Worm (Caenorhabditis elegans) whole organism, L2 larva: ENCODE results near the gene Y45F10D.6.

Experiments used
- C34F6.9 ChIP-seq: fragments of 150-350 bp; optimal IDR thresholded peaks from 2 replicates; lab custom pipeline; 2014; ENCODE audit warnings: missing biosample characterization, missing genetic modification characterization
- R02D3.7 ChIP-seq: fragments of 150-350 bp; optimal IDR thresholded peaks from 2 replicates; lab custom pipeline; 2014; ENCODE audit warnings: missing biosample characterization, missing genetic modification characterization
- Y55F3AM.14 ChIP-seq: fragments of 200-800 bp; sonication (Bioruptor generic); optimal IDR thresholded peaks from 2 replicates; lab custom pipeline; 2018; ENCODE audit warnings: mild to moderate bottlenecking, missing genetic modification characterization, missing compliant biosample characterization
- ZK546.5 ChIP-seq: sonication (generic microtip); optimal IDR thresholded peaks from 2 replicates; lab custom pipeline; 2017; ENCODE audit warnings: missing biosample characterization, missing genetic modification characterization
- ama-1 ChIP-seq: fragments of 150-350 bp; optimal IDR thresholded peaks from 2 replicates; lab custom pipeline; 2018; ENCODE audit warnings: inconsistent platforms
- blmp-1 ChIP-seq: sonication (generic microtip); optimal IDR thresholded peaks from 2 replicates; lab custom pipeline; 2017; ENCODE audit warnings: missing genetic modification characterization, mild to moderate bottlenecking, missing compliant biosample characterization, antibody characterized with exemption, moderate library complexity; ENCODE audit not compliant: insufficient read depth
- ceh-82 ChIP-seq: fragments of 150-350 bp; optimal IDR thresholded peaks from 2 replicates; lab custom pipeline; 2014; ENCODE audit warnings: missing biosample characterization, missing genetic modification characterization
- crh-2 ChIP-seq: sonication (generic microtip); optimal IDR thresholded peaks from 2 replicates; lab custom pipeline; 2017; ENCODE audit warnings: missing biosample characterization, missing genetic modification characterization
- dmd-4 ChIP-seq: sonication (generic microtip); optimal IDR thresholded peaks from 2 replicates; lab custom pipeline; 2017; ENCODE audit warnings: missing biosample characterization, missing genetic modification characterization
- egl-27 ChIP-seq: sonication (generic microtip); optimal IDR thresholded peaks from 3 replicates; lab custom pipeline; 2017; ENCODE audit warnings: missing biosample characterization, missing genetic modification reagents, missing genetic modification characterization
- elt-3 ChIP-seq: sonication (generic microtip); optimal IDR thresholded peaks from 2 replicates; lab custom pipeline; 2017; ENCODE audit warnings: missing biosample characterization, missing genetic modification characterization
- lin-39 ChIP-seq: fragments of 150-350 bp; optimal IDR thresholded peaks from 2 replicates; lab custom pipeline; 2014; ENCODE audit warnings: missing biosample characterization, missing genetic modification reagents, missing genetic modification characterization
- lsy-2 ChIP-seq, 2 experiments: fragments of 150-350 bp in 1 of 2; sonication (generic microtip) in 1 of 2; optimal IDR thresholded peaks; 2 replicates each; lab custom pipeline; 2014 to 2017; ENCODE audit warnings: missing biosample characterization in 2 of 2, missing genetic modification characterization in 2 of 2
- mbf-1 ChIP-seq: sonication (generic microtip); optimal IDR thresholded peaks from 2 replicates; lab custom pipeline; 2017; ENCODE audit warnings: missing biosample characterization, missing genetic modification characterization
- nhr-10 ChIP-seq: sonication (generic microtip); optimal IDR thresholded peaks from 2 replicates; lab custom pipeline; 2017; ENCODE audit warnings: missing biosample characterization, missing genetic modification characterization
- nhr-11 ChIP-seq: fragments of 150-350 bp; optimal IDR thresholded peaks from 2 replicates; lab custom pipeline; 2014; ENCODE audit warnings: missing biosample characterization, missing genetic modification characterization
- nhr-129 ChIP-seq: fragments of 150-350 bp; optimal IDR thresholded peaks from 2 replicates; lab custom pipeline; 2014; ENCODE audit warnings: missing biosample characterization, missing genetic modification characterization
- nhr-23 ChIP-seq: fragments of 150-350 bp; optimal IDR thresholded peaks from 2 replicates; lab custom pipeline; 2014; ENCODE audit warnings: missing biosample characterization, missing genetic modification reagents, missing genetic modification characterization
- nhr-25 ChIP-seq: fragments of 150-350 bp; sonication (generic microtip); optimal IDR thresholded peaks from 3 replicates; lab custom pipeline; 2014; ENCODE audit warnings: missing biosample characterization, missing genetic modification characterization
- nhr-6 ChIP-seq: fragments of 150-350 bp; optimal IDR thresholded peaks from 2 replicates; lab custom pipeline; 2014; ENCODE audit warnings: missing biosample characterization, missing genetic modification characterization
- nhr-77 ChIP-seq: fragments of 150-350 bp; optimal IDR thresholded peaks from 2 replicates; lab custom pipeline; 2014; ENCODE audit warnings: missing biosample characterization, missing genetic modification characterization
- peb-1 ChIP-seq: fragments of 150-350 bp; optimal IDR thresholded peaks from 2 replicates; lab custom pipeline; 2014; ENCODE audit warnings: missing biosample characterization, missing genetic modification characterization
- sem-4 ChIP-seq: fragments of 150-350 bp; optimal IDR thresholded peaks from 2 replicates; lab custom pipeline; 2014; ENCODE audit warnings: missing biosample characterization, missing genetic modification reagents, missing genetic modification characterization
- sma-9 ChIP-seq, 2 experiments: fragments of 150-350 bp in 1 of 2; sonication (generic microtip) in 1 of 2; optimal IDR thresholded peaks; 2 replicates each; lab custom pipeline; 2014 to 2016; ENCODE audit warnings: missing genetic modification characterization in 2 of 2, mild to moderate bottlenecking in 1 of 2, missing biosample characterization in 1 of 2, missing compliant biosample characterization in 1 of 2, missing genetic modification reagents in 1 of 2, moderate library complexity in 1 of 2
- unc-39 ChIP-seq: fragments of 150-350 bp; optimal IDR thresholded peaks from 2 replicates; lab custom pipeline; 2014; ENCODE audit warnings: missing biosample characterization, missing genetic modification characterization
- unc-55 ChIP-seq: fragments of 150-350 bp; sonication (generic microtip); optimal IDR thresholded peaks from 3 replicates; lab custom pipeline; 2014; ENCODE audit warnings: missing biosample characterization, missing genetic modification reagents, missing genetic modification characterization
- unc-62 ChIP-seq: fragments of 150-350 bp; optimal IDR thresholded peaks from 2 replicates; lab custom pipeline; 2014; ENCODE audit warnings: missing biosample characterization, missing genetic modification reagents, missing genetic modification characterization
- zag-1 ChIP-seq: fragments of 150-350 bp; optimal IDR thresholded peaks from 2 replicates; lab custom pipeline; 2014; ENCODE audit warnings: missing biosample characterization, missing genetic modification characterization
- ztf-11 ChIP-seq: sonication (generic microtip); optimal IDR thresholded peaks from 2 replicates; lab custom pipeline; 2017; ENCODE audit warnings: missing biosample characterization, missing genetic modification characterization
- ztf-4 ChIP-seq: fragments of 150-350 bp; optimal IDR thresholded peaks from 2 replicates; lab custom pipeline; 2014; ENCODE audit warnings: missing biosample characterization, missing genetic modification characterization

The Y45F10D.6 gene

DNA sequence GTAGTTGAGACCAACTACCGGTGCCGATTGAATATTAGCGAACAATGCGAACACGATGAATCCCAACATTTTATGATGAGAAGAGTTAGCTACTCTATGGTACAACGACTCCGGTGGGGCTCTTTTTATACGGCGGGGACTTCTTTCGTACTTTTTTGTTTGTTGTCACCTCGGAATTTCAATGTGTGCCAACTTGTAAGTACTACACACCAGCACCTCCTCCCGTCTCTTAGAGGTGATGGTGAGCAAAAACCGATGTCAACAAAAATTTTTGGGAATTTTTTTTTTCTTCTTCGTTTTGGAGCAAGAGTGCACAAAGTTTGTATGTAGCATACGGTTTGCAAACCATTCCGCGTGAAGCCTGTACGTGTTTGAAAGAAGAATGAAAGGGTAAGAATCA lies 23.1 kb downstream of the Y45F10D.6 start, which contains the start of gene Y45F10D.2:
Gene Y45F10D.2 (minus strand): TSS at position 101 of the 400 bp plus-strand sequence.
- TF ChIP-seq ama-1 (lab: Kevin White, UChicago) (no peak), Y55F3AM.14 (GFP tag; lab: Kevin White, UChicago) (no peak), mbf-1 (tag; lab: Kevin White, UChicago) (no peak), blmp-1 (tag; lab: Kevin White, UChicago) (no peak), peb-1 (tag; lab: Kevin White, UChicago) (no peak), lin-39 (tag; lab: Kevin White, UChicago) (no peak), lsy-2 (tag; optimal IDR thresholded peaks at IDR 0.05; lab: Kevin White, UChicago) (no peak)

ce11 chrIV:13764708-13765107 lies 33.0 kb downstream of the Y45F10D.6 start:
- TF ChIP-seq lsy-2 (tag; optimal IDR thresholded peaks at IDR 0.05; lab: Kevin White, UChicago) (no peak), C34F6.9 (tag; lab: Kevin White, UChicago) (no peak), nhr-77 (tag; lab: Kevin White, UChicago) (no peak), ZK546.5 (no peak), R02D3.7 (tag; lab: Kevin White, UChicago) (no peak), ama-1 (lab: Kevin White, UChicago) (no peak), nhr-11 (no peak), blmp-1 (tag; lab: Kevin White, UChicago) (no peak), sem-4 (tag; lab: Kevin White, UChicago) (no peak), peb-1 (tag; lab: Kevin White, UChicago) (no peak), unc-39 (tag; lab: Kevin White, UChicago) (no peak), mbf-1 (tag; lab: Kevin White, UChicago) (no peak), Y55F3AM.14 (GFP tag; lab: Kevin White, UChicago) (no peak), ceh-82 (tag; lab: Kevin White, UChicago) (no peak)
- TF ChIP-seq, all 48 proteins: peak for 0

- TF ChIP-seq egl-27 (tag; lab: Kevin White, UChicago) = no peak
- TF ChIP-seq unc-55 (GFP tag; lab: Kevin White, UChicago) = peak; percentile 8
Measured at ce11 chrIV:13763449-13763848, 34.3 kb downstream of the Y45F10D.6 start.

DNA sequence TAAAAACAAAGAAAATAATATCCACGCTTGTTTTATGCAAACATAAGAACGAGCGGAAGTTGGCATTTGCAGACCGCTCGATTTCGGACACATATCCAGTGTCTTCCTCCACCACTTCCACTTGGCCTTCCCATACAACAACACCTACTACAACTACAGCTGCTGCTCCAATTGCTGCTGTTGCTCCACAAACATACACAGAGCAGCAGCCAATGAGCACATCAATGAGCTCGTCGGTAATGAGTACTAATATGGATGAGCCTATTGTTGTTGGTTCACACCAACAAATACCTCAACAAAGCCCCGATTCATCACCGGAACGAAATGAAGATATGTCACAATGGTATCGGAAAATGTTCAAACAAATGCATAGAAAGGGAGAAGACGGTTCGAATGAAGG lies 42.1 kb downstream of the Y45F10D.6 start:
- no peak for TF ChIP-seq ZK546.5
- TF ChIP-seq zag-1 (tag; lab: Kevin White, UChicago) = no peak
- TF ChIP-seq sma-9 (GFP tag; optimal IDR thresholded peaks at IDR 0.05; lab: Kevin White, UChicago) = no peak
- TF ChIP-seq sma-9 (tag; optimal IDR thresholded peaks at IDR 0.05; lab: Kevin White, UChicago) = no peak
- no peak for TF ChIP-seq ama-1 (lab: Kevin White, UChicago)
- no peak for TF ChIP-seq R02D3.7 (tag; lab: Kevin White, UChicago)
- TF ChIP-seq unc-62 (GFP tag; lab: Kevin White, UChicago) = no peak
- TF ChIP-seq elt-3 (tag; lab: Kevin White, UChicago) = no peak
- TF ChIP-seq lsy-2 (tag; optimal IDR thresholded peaks at IDR 0.05; lab: Kevin White, UChicago) = no peak
- TF ChIP-seq unc-55 (GFP tag; lab: Kevin White, UChicago) = no peak
- no peak for TF ChIP-seq nhr-6 (tag; lab: Kevin White, UChicago)
- TF ChIP-seq unc-39 (tag; lab: Kevin White, UChicago) = no peak
- no peak for TF ChIP-seq dmd-4

- TF ChIP-seq zag-1 (tag; lab: Kevin White, UChicago) (no peak), mbf-1 (tag; lab: Kevin White, UChicago) (no peak), R02D3.7 (tag; lab: Kevin White, UChicago) (no peak), ceh-82 (tag; lab: Kevin White, UChicago) (no peak), nhr-77 (tag; lab: Kevin White, UChicago) (no peak), C34F6.9 (tag; lab: Kevin White, UChicago) (no peak), ztf-4 (tag; lab: Kevin White, UChicago) (no peak), unc-55 (GFP tag; lab: Kevin White, UChicago) (no peak), blmp-1 (tag; lab: Kevin White, UChicago) (no peak), dmd-4 (no peak), nhr-25 (no peak), ztf-11 (tag; lab: Kevin White, UChicago) (no peak), peb-1 (tag; lab: Kevin White, UChicago) (no peak), nhr-129 (no peak), nhr-23 (tag; lab: Kevin White, UChicago) (no peak), nhr-11 (no peak), elt-3 (tag; lab: Kevin White, UChicago) (no peak), nhr-10 (tag; lab: Kevin White, UChicago) (no peak), egl-27 (tag; lab: Kevin White, UChicago) (no peak), crh-2 (tag; lab: Kevin White, UChicago) (no peak)
- TF ChIP-seq, all 48 proteins: peak for 0
Measured at ce11 chrIV:13750033-13750432, 47.7 kb downstream of the Y45F10D.6 start, which contains the start of gene sorb-1. sorb-1 (plus strand) TSS chrIV:13750333.
